Worm (Caenorhabditis elegans) whole organism, L1 larva: ENCODE results near the gene E02H4.8.

Source experiments
- aly-2 ChIP-seq: fragments of 150-350 bp; optimal IDR thresholded peaks from 2 replicates; lab custom pipeline; 2014; ENCODE audit warnings: missing biosample characterization, missing genetic modification characterization
- egl-27 ChIP-seq, 2 experiments: fragments of 150-350 bp in 1 of 2; sonication (generic microtip); optimal IDR thresholded peaks; 3 replicates each; lab custom pipeline; 2017 to 2018; ENCODE audit warnings: missing biosample characterization in 2 of 2, missing genetic modification characterization in 2 of 2, missing genetic modification reagents in 2 of 2
- jun-1 ChIP-seq: fragments of 150-350 bp; optimal IDR thresholded peaks from 2 replicates; lab custom pipeline; 2014; ENCODE audit warnings: missing biosample characterization, missing genetic modification reagents, missing genetic modification characterization
- nhr-11 ChIP-seq: fragments of 150-350 bp; optimal IDR thresholded peaks from 2 replicates; lab custom pipeline; 2014; ENCODE audit warnings: missing biosample characterization, missing genetic modification characterization
- nhr-12 ChIP-seq: sonication (generic microtip); optimal IDR thresholded peaks from 2 replicates; lab custom pipeline; 2017; ENCODE audit warnings: missing biosample characterization, missing genetic modification characterization
- pqm-1 ChIP-seq: sonication (generic microtip); optimal IDR thresholded peaks from 3 replicates; lab custom pipeline; 2017; ENCODE audit warnings: missing biosample characterization, missing genetic modification characterization
- rnt-1 ChIP-seq: sonication (generic microtip); optimal IDR thresholded peaks from 2 replicates; lab custom pipeline; 2016; ENCODE audit warnings: mild to moderate bottlenecking, missing genetic modification characterization, moderate library complexity, missing compliant biosample characterization
- sup-37 ChIP-seq: fragments of 200-800 bp; sonication (Bioruptor generic); optimal IDR thresholded peaks from 2 replicates; lab custom pipeline; 2018; ENCODE audit warnings: mild to moderate bottlenecking, missing genetic modification characterization, missing compliant biosample characterization
- unc-86 ChIP-seq: sonication (generic microtip); optimal IDR thresholded peaks from 2 replicates; lab custom pipeline; 2016; ENCODE audit warnings: missing genetic modification characterization, missing compliant biosample characterization
- unc-98 ChIP-seq: fragments of 200-800 bp; sonication (Bioruptor generic); IDR thresholded peaks from 2 replicates; pipeline ENCODE4 v1.3.6; 2022; ENCODE audit warnings: missing genetic modification characterization, missing compliant biosample characterization

DNA sequence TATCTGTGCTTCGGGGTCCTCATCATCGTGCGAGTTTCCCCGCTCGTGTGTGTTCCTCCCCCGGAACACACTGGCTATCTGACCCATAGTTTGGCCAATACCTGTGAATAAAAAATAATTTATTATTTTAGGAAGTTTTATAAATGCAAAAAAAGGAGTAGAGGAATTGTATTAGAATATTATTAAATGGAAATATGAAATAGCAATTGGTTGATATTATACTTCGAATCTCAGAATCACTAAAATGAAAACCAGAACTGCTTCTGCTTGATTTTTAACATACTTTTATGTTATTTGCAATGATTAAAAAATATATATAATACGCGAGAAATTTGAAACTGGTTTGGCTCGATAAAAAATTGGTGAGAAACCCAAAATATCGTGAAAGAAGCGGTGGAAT, 48.2 kb upstream of the E02H4.8 start, which contains the start of gene mgrn-1:
- no peak for TF ChIP-seq nhr-11 (tag; lab: Kevin White, UChicago)
- no peak for TF ChIP-seq unc-86
- TF ChIP-seq aly-2 = no peak
- TF ChIP-seq rnt-1 (tag; lab: Kevin White, UChicago) = no peak
- TF ChIP-seq sup-37 (GFP tag; lab: Kevin White, UChicago) = no peak
- no peak for TF ChIP-seq egl-27 (tag; optimal IDR thresholded peaks at IDR 0.05; lab: Kevin White, UChicago)
- no peak for TF ChIP-seq pqm-1 (tag; lab: Kevin White, UChicago)
- TF ChIP-seq nhr-12 = no peak
- no peak for TF ChIP-seq jun-1 (tag; lab: Kevin White, UChicago)
- no peak for TF ChIP-seq unc-98 (GFP tag; lab: Robert Waterston, UW)
